Fruit fly (Drosophila melanogaster) whole organism, embryonic: ENCODE data around the gene Cdk5alpha.

Experiments used
- CG6854 ChIP-seq: fragments of 200-800 bp; sonication (Bioruptor generic); optimal IDR thresholded peaks from 3 replicates; lab custom pipeline; 2017; ENCODE audit warnings: missing biosample characterization, mild to moderate bottlenecking, missing genetic modification characterization
- CG7786 ChIP-seq: fragments of 200-800 bp; sonication (Bioruptor generic); optimal IDR thresholded peaks from 2 replicates; lab custom pipeline; 2016; ENCODE audit warnings: missing biosample characterization, missing genetic modification characterization
- CG7928 ChIP-seq: fragments of 200-800 bp; sonication (Bioruptor generic); optimal IDR thresholded peaks from 2 replicates; lab custom pipeline; 2017; ENCODE audit warnings: missing biosample characterization, mild to moderate bottlenecking, missing genetic modification characterization
- fd102C ChIP-seq: fragments of 200-800 bp; sonication (Bioruptor generic); optimal IDR thresholded peaks from 2 replicates; lab custom pipeline; 2018; ENCODE audit warnings: missing biosample characterization, mild to moderate bottlenecking, missing genetic modification characterization, moderate library complexity
- jigr1 ChIP-seq: fragments of 200-800 bp; sonication (Bioruptor generic); IDR thresholded peaks from 3 replicates; pipeline ENCODE4 v1.3.6; 2022; ENCODE audit warnings: missing biosample characterization, missing genetic modification characterization
- lola ChIP-seq, 3 experiments: fragments of >200 bp in 2 of 3; fragments of 200-800 bp in 1 of 3; sonication (Bioruptor generic) in 1 of 3; optimal IDR thresholded peaks; 2 replicates each; lab custom pipeline; 2017 to 2019; ENCODE audit warnings: missing biosample characterization in 3 of 3, missing genetic modification characterization in 3 of 3, mild to moderate bottlenecking in 1 of 3, moderate library complexity in 1 of 3

dm6 chr2L:10334213-10334612 is 23.5 kb upstream of the Cdk5alpha start:
- TF ChIP-seq CG7786 (no peak), lola (GFP tag; optimal IDR thresholded peaks at IDR 0.05; lab: Kevin White, UChicago) (no peak), jigr1 (GFP tag; lab: Robert Waterston, UW) (no peak), fd102C (no peak), CG6854 (GFP tag; lab: Kevin White, UChicago) (no peak), CG7928 (GFP tag; lab: Kevin White, UChicago) (no peak)
